In genomic region chr2L:20400875-20401274, dm6 we compare ENCODE assay signal across 3 fruit fly cellular contexts.
TF ChIP-seq lines count a peak whose summit lies in the region.

No protein-coding gene starts in this region.

- TF ChIP-seq CTCF in whole organism, embryonic (GFP tag; optimal IDR thresholded peaks at IDR 0.05; lab: Kevin White, UChicago): no peak

TF ChIP-seq in whole organism, embryonic, 481 proteins besides CTCF, POLR2A, EP300 and RAD21 (continues in another document):
- TF ChIP-seq al (GFP tag; IDR thresholded peaks at IDR 0.05; lab: Robert Waterston, UW) (no peak), grn (GFP tag; optimal IDR thresholded peaks at IDR 0.05; lab: Kevin White, UChicago) (no peak), CG12769 (tag; optimal IDR thresholded peaks at IDR 0.05; lab: Kevin White, UChicago) (peak; percentile 22), wdn (GFP tag; IDR thresholded peaks at IDR 0.05; lab: Robert Waterston, UW) (no peak), CG4854 (GFP tag; optimal IDR thresholded peaks at IDR 0.05; lab: Kevin White, UChicago) (no peak), z (GFP tag; IDR thresholded peaks at IDR 0.05; lab: Robert Waterston, UW) (no peak), CG6854 (GFP tag; optimal IDR thresholded peaks at IDR 0.05; lab: Kevin White, UChicago) (no peak), otp (GFP tag; IDR thresholded peaks at IDR 0.05; lab: Robert Waterston, UW) (no peak), CG17328 (GFP tag; IDR thresholded peaks at IDR 0.05; lab: Robert Waterston, UW) (no peak), Jarid2 (GFP tag; optimal IDR thresholded peaks at IDR 0.05; lab: Kevin White, UChicago) (no peak), Adf1 (GFP tag; IDR thresholded peaks at IDR 0.05; lab: Robert Waterston, UW) (peak; percentile 96), abd-A (tag; optimal IDR thresholded peaks at IDR 0.05; lab: Kevin White, UChicago) (peak; percentile 81), CG14050 (GFP tag; IDR thresholded peaks at IDR 0.05; lab: Robert Waterston, UW) (no peak), sd (tag; optimal IDR thresholded peaks at IDR 0.05; lab: Kevin White, UChicago) (peak; percentile 57), NC2β (GFP tag; optimal IDR thresholded peaks at IDR 0.05; lab: Kevin White, UChicago) (no peak), B-H1 (GFP tag; IDR thresholded peaks at IDR 0.05; lab: Robert Waterston, UW) (no peak), Deaf1 (tag; optimal IDR thresholded peaks at IDR 0.05; lab: Kevin White, UChicago) (peak; percentile 19), CG34224 (GFP tag; IDR thresholded peaks at IDR 0.05; lab: Robert Waterston, UW; ENCODE audit: partially characterized antibody) (no peak), CG18619 (GFP tag; optimal IDR thresholded peaks at IDR 0.05; lab: Kevin White, UChicago) (no peak), BtbVII (GFP tag; optimal IDR thresholded peaks at IDR 0.05; lab: Kevin White, UChicago) (no peak), sob (GFP tag; IDR thresholded peaks at IDR 0.05; lab: Robert Waterston, UW) (0 out of 2 replicates have a peak, but pooled peaks have one; percentile 21), CG5180 (GFP tag; optimal IDR thresholded peaks at IDR 0.05; lab: Kevin White, UChicago) (peak; percentile 81), Med (GFP tag; lab: Kevin White, UChicago) (peak; percentile 85), lov (optimal IDR thresholded peaks at IDR 0.05; lab: Kevin White, UChicago) (no peak), lov (GFP tag; IDR thresholded peaks at IDR 0.05; lab: Robert Waterston, UW) (no peak), Optix (GFP tag; IDR thresholded peaks at IDR 0.05; lab: Robert Waterston, UW) (no peak), chif (GFP tag; optimal IDR thresholded peaks at IDR 0.05; lab: Kevin White, UChicago) (no peak), rib (GFP tag; IDR thresholded peaks at IDR 0.05; lab: Robert Waterston, UW) (0 out of 2 replicates have a peak, but pooled peaks have one; percentile 43), crol (GFP tag; IDR thresholded peaks at IDR 0.05; lab: Robert Waterston, UW) (peak; percentile 90), CG31441 (GFP tag; IDR thresholded peaks at IDR 0.05; lab: Robert Waterston, UW) (no peak), Antp (GFP tag; optimal IDR thresholded peaks at IDR 0.05; lab: Kevin White, UChicago) (no peak), CG10543 (GFP tag; optimal IDR thresholded peaks at IDR 0.05; lab: Kevin White, UChicago) (peak; percentile 65)

TF ChIP-seq in whole organism, pupa, 21 proteins besides CTCF, POLR2A, EP300 and RAD21:
- TF ChIP-seq Snoo (tag; optimal IDR thresholded peaks at IDR 0.05; lab: Kevin White, UChicago) (no peak), CG32121 (GFP tag; IDR thresholded peaks at IDR 0.05; lab: Robert Waterston, UW) (peak; percentile 47; the same call in 1 of the 2 replicates), CG8159 (tag; optimal IDR thresholded peaks at IDR 0.05; lab: Kevin White, UChicago) (no peak), Ets98B (GFP tag; IDR thresholded peaks at IDR 0.05; lab: Robert Waterston, UW) (0 out of 2 replicates have a peak, but pooled peaks have one; percentile 16), CG34367 (tag; optimal IDR thresholded peaks at IDR 0.05; lab: Kevin White, UChicago) (no peak)

TF ChIP-seq in whole organism, wandering third instar larva, 38 proteins besides CTCF, POLR2A, EP300 and RAD21:
- TF ChIP-seq HLH106 (tag; optimal IDR thresholded peaks at IDR 0.05; lab: Kevin White, UChicago): no peak
- peak; percentile 7 for TF ChIP-seq fru (GFP tag; optimal IDR thresholded peaks at IDR 0.05; lab: Kevin White, UChicago)

Comparison
In these comparisons a context has a peak if more than half of its experiments do, and no peak if none do; other contexts are left out.
1. Of the 10 proteins assayed by ChIP-seq in both whole organism, embryonic and whole organism, wandering third instar larva: peak only in whole organism, embryonic: none; only in whole organism, wandering third instar larva: fru; in both: none; in neither: 9.